Worm (Caenorhabditis elegans): ENCODE measurements around the gene R10E8.5.
A peak's percentile ranks its signal among the peaks of the same experiment; 100 is the strongest.

The R10E8.5 gene

DNA sequence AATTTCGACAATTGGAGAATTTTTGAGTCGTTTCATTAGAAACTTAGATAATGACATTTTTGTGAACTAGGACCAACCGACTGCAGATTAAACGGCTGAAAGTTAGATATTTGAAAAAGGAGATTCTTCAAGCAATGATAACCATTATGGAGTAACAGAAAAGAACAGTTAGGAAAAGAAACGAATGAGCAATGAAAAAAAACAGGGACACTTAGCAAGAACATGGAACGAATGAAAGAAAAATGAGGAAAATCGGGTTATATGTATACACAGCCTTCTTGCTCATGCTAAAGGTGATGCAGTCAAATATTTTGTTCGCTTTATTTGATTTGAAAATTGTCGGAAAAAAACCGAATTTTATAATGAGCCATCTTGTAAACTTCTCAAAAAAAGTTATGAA, 30.2 kb upstream of the R10E8.5 start, which contains the start of gene F16H6.10:
TSS of gene F16H6.10 (minus strand) at position 101 of the 400 bp plus-strand sequence.
- TF ChIP-seq lin-14 (GFP tag; optimal IDR thresholded peaks at IDR 0.05) (no peak), lin-13 (GFP tag; optimal IDR thresholded peaks at IDR 0.05) (no peak), sup-37 (GFP tag; optimal IDR thresholded peaks at IDR 0.05) (no peak), nhr-11 (tag; optimal IDR thresholded peaks at IDR 0.05) (no peak), tlp-1 (tag; optimal IDR thresholded peaks at IDR 0.05) (no peak), egl-27 (tag; optimal IDR thresholded peaks at IDR 0.05) (no peak), skn-1 (tag; optimal IDR thresholded peaks at IDR 0.05) (no peak), mdl-1 (tag; optimal IDR thresholded peaks at IDR 0.05) (no peak), rnt-1 (tag; optimal IDR thresholded peaks at IDR 0.05) (no peak), efl-3 (GFP tag; optimal IDR thresholded peaks at IDR 0.05) (no peak), mab-9 (GFP tag; IDR thresholded peaks at IDR 0.05) (no peak), nhr-12 (tag; optimal IDR thresholded peaks at IDR 0.05) (no peak), aly-2 (tag; optimal IDR thresholded peaks at IDR 0.05) (no peak), nhr-47 (tag; optimal IDR thresholded peaks at IDR 0.05) (no peak), ets-5 (GFP tag; IDR thresholded peaks at IDR 0.05) (no peak), sptf-1 (tag; optimal IDR thresholded peaks at IDR 0.05) (no peak), ceh-8 (GFP tag; optimal IDR thresholded peaks at IDR 0.05) (no peak)

- no peak for TF ChIP-seq pag-3 (tag; optimal IDR thresholded peaks at IDR 0.05; ENCODE audit: borderline replicate concordance, insufficient read depth)
- TF ChIP-seq aly-2 (tag; optimal IDR thresholded peaks at IDR 0.05) = no peak
- TF ChIP-seq nhr-90 (tag; optimal IDR thresholded peaks at IDR 0.05; ENCODE audit: poor library complexity) = no peak
- TF ChIP-seq lin-15B (tag; optimal IDR thresholded peaks at IDR 0.05) = no peak
- TF ChIP-seq fkh-4 (tag; optimal IDR thresholded peaks at IDR 0.05; ENCODE audit: borderline replicate concordance) = no peak
Measured at ce11 chrV:18235808-18236207, 18.8 kb upstream of the R10E8.5 start.

ce11 chrV:18236714-18237288, 17.8 kb upstream of the R10E8.5 start, which contains the start of gene R10E8.3:
R10E8.3 (minus strand) TSS chrV:18236764.
- TF ChIP-seq C16A3.4 (tag; optimal IDR thresholded peaks at IDR 0.05) = no peak
- no peak for TF ChIP-seq sup-37 (GFP tag; optimal IDR thresholded peaks at IDR 0.05)
- TF ChIP-seq lin-35 (GFP tag; optimal IDR thresholded peaks at IDR 0.05) = peak in 1 of 2 experiments; percentile 4

- TF ChIP-seq lsy-2 (tag; optimal IDR thresholded peaks at IDR 0.05) = peak in 1 of 2 experiments; percentile 32
- peak in 1 of 2 experiments; percentile 30 for TF ChIP-seq lin-35 (GFP tag; optimal IDR thresholded peaks at IDR 0.05)
- peak in 1 of 3 experiments; percentile 2 for TF ChIP-seq dpl-1 (GFP tag; optimal IDR thresholded peaks at IDR 0.05)
- no peak for TF ChIP-seq grh-1 (GFP tag; IDR thresholded peaks at IDR 0.05)
- TF ChIP-seq elt-2 (tag; optimal IDR thresholded peaks at IDR 0.05) = peak; percentile 81
- no peak for TF ChIP-seq efl-1 (optimal IDR thresholded peaks at IDR 0.05)
- TF ChIP-seq efl-1 (GFP tag; optimal IDR thresholded peaks at IDR 0.05 in 1 of 2) = peak in 1 of 2 experiments; percentile 82
Measured at ce11 chrV:18241328-18241727, 13.3 kb upstream of the R10E8.5 start, which contains the start of gene R10E8.8. R10E8.8 (minus strand) TSS chrV:18241670.

- TF ChIP-seq nhr-28 (tag; optimal IDR thresholded peaks at IDR 0.05) = no peak
- no peak for TF ChIP-seq isw-1 (GFP tag; IDR thresholded peaks at IDR 0.05)
Measured at ce11 chrV:18243227-18243626, 11.4 kb upstream of the R10E8.5 start.

- no peak for TF ChIP-seq pag-3 (tag; optimal IDR thresholded peaks at IDR 0.05; ENCODE audit: borderline replicate concordance, insufficient read depth)
- TF ChIP-seq elt-2 (tag; optimal IDR thresholded peaks at IDR 0.05) = peak; percentile 49
- TF ChIP-seq lin-39 (tag; optimal IDR thresholded peaks at IDR 0.05) = no peak
Measured at ce11 chrV:18244408-18244807, 10.2 kb upstream of the R10E8.5 start.

Measured in whole organism, L1 larva.